Fruit fly (Drosophila melanogaster) whole organism, embryonic: ENCODE results near the gene run.

Source experiments
- Ada2b ChIP-seq: fragments of 200-800 bp; sonication (Bioruptor generic); IDR thresholded peaks from 2 replicates; pipeline ENCODE4 v1.3.6; 2022; ENCODE audit warnings: missing biosample characterization, missing genetic modification characterization
- Blimp-1 ChIP-seq: fragments of 200-800 bp; sonication (Bioruptor generic); optimal IDR thresholded peaks from 3 replicates; lab custom pipeline; 2018; ENCODE audit warnings: missing biosample characterization, missing genetic modification characterization, mild to moderate bottlenecking, moderate library complexity, missing genetic modification reagents
- CG10321 ChIP-seq: fragments of 200-800 bp; sonication (Bioruptor generic); IDR thresholded peaks from 2 replicates; pipeline ENCODE4 v1.3.6; 2022; ENCODE audit warnings: missing biosample characterization, missing genetic modification characterization
- CG10565 ChIP-seq: fragments of 200-800 bp; sonication (Bioruptor generic); optimal IDR thresholded peaks from 3 replicates; lab custom pipeline; 2016; ENCODE audit warnings: missing biosample characterization, mild to moderate bottlenecking, missing genetic modification characterization
- CG11085 ChIP-seq: fragments of 200-800 bp; sonication (Bioruptor generic); IDR thresholded peaks from 2 replicates; pipeline ENCODE4 v1.3.6; 2022; ENCODE audit warnings: missing biosample characterization, missing genetic modification characterization
- CG12391 ChIP-seq: fragments of 200-800 bp; sonication (Bioruptor generic); optimal IDR thresholded peaks from 3 replicates; lab custom pipeline; 2018; ENCODE audit warnings: missing biosample characterization, mild to moderate bottlenecking, missing genetic modification characterization, moderate library complexity
- CG12769 ChIP-seq: fragments of 200-800 bp; sonication (Bioruptor generic); optimal IDR thresholded peaks from 2 replicates; lab custom pipeline; 2019; ENCODE audit warnings: missing biosample characterization, mild to moderate bottlenecking, missing genetic modification characterization, moderate library complexity
- CG1647 ChIP-seq: fragments of 200-800 bp; sonication (Bioruptor generic); optimal IDR thresholded peaks from 3 replicates; lab custom pipeline; 2016; ENCODE audit warnings: missing biosample characterization, missing genetic modification characterization
- CG2712 ChIP-seq: fragments of 200-800 bp; optimal IDR thresholded peaks from 3 replicates; lab custom pipeline; 2019; ENCODE audit warnings: missing biosample characterization, mild to moderate bottlenecking, missing genetic modification characterization, moderate library complexity
- CG31224 ChIP-seq: fragments of 200-800 bp; sonication (Bioruptor generic); IDR thresholded peaks from 2 replicates; pipeline ENCODE4 v1.3.6; 2022; ENCODE audit warnings: missing biosample characterization, missing genetic modification characterization
- CG32767 ChIP-seq: fragments of 200-800 bp; sonication (Bioruptor generic); IDR thresholded peaks from 2 replicates; pipeline ENCODE4 v1.3.6; 2022; ENCODE audit warnings: missing biosample characterization, missing genetic modification characterization
- CG34422 ChIP-seq: fragments of 200-800 bp; sonication (Bioruptor generic); IDR thresholded peaks from 3 replicates; pipeline ENCODE4 v1.3.6; 2022; ENCODE audit warnings: missing biosample characterization, missing genetic modification characterization
- CG7987 ChIP-seq: fragments of 200-800 bp; sonication (Bioruptor generic); optimal IDR thresholded peaks from 2 replicates; lab custom pipeline; 2018; ENCODE audit warnings: missing biosample characterization, mild to moderate bottlenecking, missing genetic modification characterization, moderate library complexity
- CG9727 ChIP-seq: fragments of 200-800 bp; sonication (Bioruptor generic); optimal IDR thresholded peaks from 3 replicates; lab custom pipeline; 2017; ENCODE audit warnings: missing biosample characterization, mild to moderate bottlenecking, missing genetic modification characterization
- CG9876 ChIP-seq: fragments of 200-800 bp; sonication (Bioruptor generic); optimal IDR thresholded peaks from 2 replicates; lab custom pipeline; 2016; ENCODE audit warnings: missing biosample characterization, missing genetic modification characterization
- CkIIα-i1 ChIP-seq: fragments of 200-800 bp; sonication (Bioruptor generic); IDR thresholded peaks from 2 replicates; pipeline ENCODE4 v1.3.6; 2022; ENCODE audit warnings: missing biosample characterization, missing genetic modification characterization
- Dek ChIP-seq: fragments of 200-800 bp; sonication (Bioruptor generic); optimal IDR thresholded peaks from 3 replicates; lab custom pipeline; 2019; ENCODE audit warnings: missing biosample characterization, mild to moderate bottlenecking, missing genetic modification characterization, moderate library complexity
- Dip2 ChIP-seq: fragments of 200-800 bp; sonication (Bioruptor generic); IDR thresholded peaks from 2 replicates; pipeline ENCODE4 v1.3.6; 2022; ENCODE audit warnings: missing biosample characterization, missing genetic modification characterization
- Ets65A ChIP-seq: fragments of 200-800 bp; sonication (Bioruptor generic); peaks from one replicate; lab custom pipeline; 2016; ENCODE audit warnings: missing biosample characterization, missing genetic modification characterization
- Hand ChIP-seq: fragments of 200-800 bp; sonication (Bioruptor generic); optimal IDR thresholded peaks from 2 replicates; lab custom pipeline; 2017; ENCODE audit warnings: mild to moderate bottlenecking, missing biosample characterization, missing genetic modification reagents, missing genetic modification characterization
- Hr39 ChIP-seq: fragments of >200 bp; optimal IDR thresholded peaks from 2 replicates; lab custom pipeline; 2017
- Myb ChIP-seq: fragments of 200-800 bp; sonication (Bioruptor generic); optimal IDR thresholded peaks from 2 replicates; lab custom pipeline; 2016; ENCODE audit warnings: missing biosample characterization, missing genetic modification characterization
- Nf-YC ChIP-seq: fragments of 200-800 bp; optimal IDR thresholded peaks from 3 replicates; lab custom pipeline; 2019; ENCODE audit warnings: missing biosample characterization, mild to moderate bottlenecking, missing genetic modification characterization, moderate library complexity
- Ptx1 ChIP-seq: fragments of 200-800 bp; sonication (Bioruptor generic); IDR thresholded peaks from 2 replicates; pipeline ENCODE4 v1.3.6; 2022; ENCODE audit warnings: missing biosample characterization, missing genetic modification characterization
- Rfx ChIP-seq: fragments of 200-800 bp; sonication (Bioruptor generic); IDR thresholded peaks from 2 replicates; pipeline ENCODE4 v1.3.6; 2022; ENCODE audit warnings: missing biosample characterization, missing genetic modification characterization
- Vsx1 ChIP-seq: fragments of 200-800 bp; sonication (Bioruptor generic); optimal IDR thresholded peaks from 2 replicates; lab custom pipeline; 2017; ENCODE audit warnings: missing biosample characterization, mild to moderate bottlenecking, missing genetic modification characterization, missing genetic modification reagents
- cad ChIP-seq: fragments of >200 bp; optimal IDR thresholded peaks from 2 replicates; lab custom pipeline; 2017; ENCODE audit warnings: missing biosample characterization, missing genetic modification characterization
- caup ChIP-seq: fragments of 200-800 bp; sonication (Bioruptor generic); optimal IDR thresholded peaks from 3 replicates; lab custom pipeline; 2017; ENCODE audit warnings: missing biosample characterization, mild to moderate bottlenecking, missing genetic modification characterization, moderate library complexity; ENCODE audit not compliant: severe bottlenecking
- dati ChIP-seq: fragments of 200-800 bp; sonication (Bioruptor generic); IDR thresholded peaks from 2 replicates; pipeline ENCODE4 v1.3.6; 2022; ENCODE audit warnings: missing biosample characterization, missing genetic modification characterization
- ewg ChIP-seq: fragments of 200-800 bp; sonication (Bioruptor generic); optimal IDR thresholded peaks from 3 replicates; lab custom pipeline; 2017; ENCODE audit warnings: mild to moderate bottlenecking, missing biosample characterization, missing genetic modification reagents, missing genetic modification characterization
- lov ChIP-seq, 2 experiments: fragments of 200-800 bp in 1 of 2; fragments of >200 bp in 1 of 2; sonication (Bioruptor generic) in 1 of 2; IDR thresholded peaks in 1 of 2; optimal IDR thresholded peaks in 1 of 2; 2 replicates in 1 of 2; 3 replicates in 1 of 2; pipeline versions ENCODE4 v1.3.6 to Lab custom; 2017 to 2022; ENCODE audit warnings: missing biosample characterization in 1 of 2, missing genetic modification characterization in 1 of 2
- psq ChIP-seq: fragments of 200-800 bp; sonication (Bioruptor generic); optimal IDR thresholded peaks from 2 replicates; lab custom pipeline; 2017; ENCODE audit warnings: missing biosample characterization, missing genetic modification characterization
- rib ChIP-seq: fragments of 200-800 bp; sonication (Bioruptor generic); IDR thresholded peaks from 2 replicates; pipeline ENCODE4 v1.3.6; 2022; ENCODE audit warnings: missing biosample characterization, missing genetic modification characterization
- run ChIP-seq: fragments of 200-800 bp; sonication (Bioruptor generic); optimal IDR thresholded peaks from 3 replicates; lab custom pipeline; 2018; ENCODE audit warnings: missing biosample characterization, mild to moderate bottlenecking, missing genetic modification characterization
- so ChIP-seq: fragments of 200-800 bp; sonication (Bioruptor generic); IDR thresholded peaks from 3 replicates; pipeline ENCODE4 v1.3.6; 2022; ENCODE audit warnings: missing biosample characterization, missing genetic modification characterization
- tll ChIP-seq, 2 experiments: fragments of 200-800 bp in 1 of 2; fragments of >200 bp in 1 of 2; sonication (Bioruptor generic) in 1 of 2; optimal IDR thresholded peaks; 2 replicates each; lab custom pipeline; 2017 to 2019; ENCODE audit warnings: missing biosample characterization in 2 of 2, missing genetic modification characterization in 2 of 2, mild to moderate bottlenecking in 1 of 2, moderate library complexity in 1 of 2
- trh ChIP-seq: fragments of 200-800 bp; sonication (Bioruptor generic); optimal IDR thresholded peaks from 2 replicates; lab custom pipeline; 2016; ENCODE audit warnings: missing biosample characterization, missing genetic modification characterization
- zen ChIP-seq: fragments of 200-800 bp; sonication (Bioruptor generic); optimal IDR thresholded peaks from 3 replicates; lab custom pipeline; 2018; ENCODE audit warnings: missing biosample characterization, mild to moderate bottlenecking, missing genetic modification characterization, moderate library complexity

run gene

DNA sequence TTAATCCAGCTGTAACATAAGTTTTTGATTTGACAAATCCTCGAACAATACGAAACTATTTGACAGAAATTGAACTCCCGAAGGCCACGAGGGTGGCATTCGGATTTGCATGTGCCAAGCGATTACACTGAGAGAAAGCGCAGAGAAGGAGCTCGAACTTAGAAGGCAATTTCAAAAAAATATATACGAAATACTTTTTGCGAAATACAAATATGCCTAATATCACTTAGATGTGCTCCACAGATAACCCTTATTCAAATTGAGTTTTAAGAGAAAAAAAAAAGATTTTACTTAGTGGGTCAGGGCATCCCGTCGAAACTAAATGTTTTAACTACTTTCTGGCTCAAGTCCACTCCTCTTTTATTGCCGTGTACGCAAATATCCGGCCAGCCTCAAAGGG lies 38.1 kb downstream of the run start (continued):
- TF ChIP-seq Dek (tag; lab: Kevin White, UChicago) (no peak), dati (GFP tag; lab: Robert Waterston, UW) (no peak), CG12769 (tag; lab: Kevin White, UChicago) (no peak), rib (GFP tag; lab: Robert Waterston, UW) (no peak), CG2712 (tag; lab: Kevin White, UChicago) (peak; percentile 29), lov (optimal IDR thresholded peaks at IDR 0.05; lab: Kevin White, UChicago) (no peak), lov (GFP tag; IDR thresholded peaks at IDR 0.05; lab: Robert Waterston, UW) (no peak), Hand (GFP tag; lab: Kevin White, UChicago) (no peak), Blimp-1 (peak; percentile 15), CkIIα-i1 (GFP tag; lab: Robert Waterston, UW) (no peak), CG32767 (GFP tag; lab: Robert Waterston, UW) (no peak), CG9876 (no peak)

DNA sequence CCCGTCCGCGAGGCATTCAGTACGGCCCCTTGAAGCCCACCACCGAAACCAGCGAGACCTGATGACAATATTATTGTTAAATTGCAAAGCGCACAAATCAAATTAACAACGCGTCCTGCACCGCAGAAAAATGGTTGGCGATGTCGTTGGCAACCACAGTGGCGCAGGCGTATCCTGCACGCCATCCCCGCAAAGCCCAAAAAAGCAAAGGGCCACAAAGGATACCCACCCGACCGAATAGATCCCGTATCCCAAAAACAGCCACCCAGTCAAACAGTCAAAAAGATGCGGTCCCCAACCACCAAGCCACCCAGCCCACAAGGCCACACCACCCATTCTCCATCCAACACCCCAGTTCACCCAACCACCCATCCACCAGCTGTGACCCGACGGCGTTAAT lies 41.0 kb downstream of the run start:
- no peak for TF ChIP-seq CG7987 (GFP tag; lab: Kevin White, UChicago)
- TF ChIP-seq CG1647: no peak
- TF ChIP-seq ewg (GFP tag; lab: Kevin White, UChicago): peak; percentile 32
- TF ChIP-seq caup: no peak
- TF ChIP-seq trh (GFP tag; lab: Kevin White, UChicago): no peak
- peak; percentile 60 for TF ChIP-seq Nf-YC (tag; lab: Kevin White, UChicago)
- TF ChIP-seq Ets65A (GFP tag; lab: Kevin White, UChicago): peak; percentile 50
- peak; percentile 10 for TF ChIP-seq run (tag; lab: Kevin White, UChicago)

DNA sequence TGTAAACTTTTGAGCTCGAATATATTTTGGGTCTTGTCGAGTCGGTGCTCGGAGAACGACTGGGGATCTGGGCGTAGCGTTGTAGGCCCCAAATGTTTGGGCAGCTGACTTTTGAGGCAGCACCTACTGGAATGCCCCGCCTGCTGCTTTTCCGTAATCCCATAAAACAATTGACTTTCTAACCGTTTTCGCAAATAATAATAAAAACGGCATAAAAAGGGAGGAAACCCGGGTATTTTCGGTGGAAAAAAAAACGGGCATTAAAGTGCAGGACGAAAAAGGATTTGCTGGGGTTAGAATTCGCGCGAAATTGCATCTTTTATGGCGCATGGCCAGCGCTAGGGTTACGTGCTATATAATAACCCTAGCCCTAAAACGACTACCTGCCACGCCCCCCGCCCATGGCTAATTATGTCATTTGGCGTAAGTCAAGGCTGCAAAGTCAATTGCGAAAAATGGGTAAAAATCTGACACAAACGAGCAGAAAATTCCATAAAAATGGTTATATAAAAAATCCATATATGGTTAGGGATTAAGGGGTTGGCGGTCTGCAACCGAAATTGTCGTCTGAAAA lies 45.5 kb downstream of the run start, which contains the start of gene CG1324:
Gene CG1324, minus strand, starts transcription at position 51 of the 574 bp plus-strand sequence.
- TF ChIP-seq psq (GFP tag; lab: Kevin White, UChicago): no peak
- TF ChIP-seq dati (GFP tag; lab: Robert Waterston, UW): no peak
- peak; percentile 74 for TF ChIP-seq cad (GFP tag; lab: Kevin White, UChicago)
- no peak for TF ChIP-seq CG2712 (tag; lab: Kevin White, UChicago)
- no peak for TF ChIP-seq Hr39 (lab: Kevin White, UChicago)
- TF ChIP-seq CG10565: no peak
- no peak for TF ChIP-seq CG10321 (GFP tag; lab: Robert Waterston, UW)
- no peak for TF ChIP-seq run (tag; lab: Kevin White, UChicago)
- peak in 1 of 2 experiments; percentile 84 for TF ChIP-seq tll (GFP tag; optimal IDR thresholded peaks at IDR 0.05; lab: Kevin White, UChicago)
- TF ChIP-seq CG12391: no peak
- TF ChIP-seq Ada2b (GFP tag; lab: Robert Waterston, UW): no peak
- no peak for TF ChIP-seq CG31224 (GFP tag; lab: Robert Waterston, UW)
- TF ChIP-seq CG9727: no peak
- TF ChIP-seq lov (optimal IDR thresholded peaks at IDR 0.05; lab: Kevin White, UChicago): no peak
- no peak for TF ChIP-seq lov (GFP tag; IDR thresholded peaks at IDR 0.05; lab: Robert Waterston, UW)
- no peak for TF ChIP-seq Vsx1 (GFP tag; lab: Kevin White, UChicago)
- TF ChIP-seq Rfx (GFP tag; lab: Robert Waterston, UW): no peak
- TF ChIP-seq Dip2: no peak
- TF ChIP-seq CG34422: no peak
- no peak for TF ChIP-seq Myb (GFP tag; lab: Kevin White, UChicago)
- peak; percentile 34 for TF ChIP-seq zen (tag; lab: Kevin White, UChicago)
- no peak for TF ChIP-seq Ptx1
- TF ChIP-seq CG11085 (GFP tag; lab: Robert Waterston, UW): no peak
- no peak for TF ChIP-seq so (GFP tag; lab: Robert Waterston, UW)
